Worm (Caenorhabditis elegans): ENCODE data around the gene T25E12.14.

DNA sequence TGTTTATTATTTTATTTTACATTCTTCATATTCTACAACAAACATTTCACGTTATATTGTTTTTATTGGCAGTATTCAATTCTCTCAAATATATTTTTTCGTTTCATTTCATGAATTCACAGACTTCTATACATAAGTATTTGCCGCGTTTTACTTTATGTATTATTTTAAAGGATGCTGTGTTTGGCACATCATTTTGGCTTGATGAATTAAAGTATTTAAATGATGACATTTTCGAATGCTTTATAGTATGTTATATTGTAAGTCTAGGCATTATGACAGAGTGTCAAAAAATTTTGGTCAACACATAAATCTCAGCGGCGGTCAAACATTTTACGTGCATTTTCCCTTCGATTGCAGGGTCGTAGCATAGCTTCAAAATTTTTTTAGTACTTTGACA is 31.5 kb upstream of the T25E12.14 start:
- no peak for TF ChIP-seq pqm-1 (tag; optimal IDR thresholded peaks at IDR 0.05)
- no peak for TF ChIP-seq sea-2 (GFP tag; optimal IDR thresholded peaks at IDR 0.05)
